Worm (Caenorhabditis elegans) whole organism, young adult: ENCODE data around the gene T22B3.3.

ENCODE experiments used
- B0035.1 ChIP-seq: sonication (generic microtip); optimal IDR thresholded peaks from 2 replicates; lab custom pipeline; 2016; ENCODE audit warnings: missing genetic modification characterization, mild to moderate bottlenecking, missing compliant biosample characterization, missing genotype, missing genetic modification reagents
- C17E4.6 ChIP-seq: fragments of 200-800 bp; sonication (Bioruptor generic); IDR thresholded peaks from 2 replicates; pipeline ENCODE4 v1.3.6; 2022; ENCODE audit warnings: missing genetic modification reagents, missing genetic modification characterization, missing compliant biosample characterization
- F23B12.7 ChIP-seq: sonication (generic microtip); optimal IDR thresholded peaks from 2 replicates; lab custom pipeline; 2017; ENCODE audit warnings: missing genetic modification characterization, mild to moderate bottlenecking, missing compliant biosample characterization, antibody characterized with exemption, moderate library complexity; ENCODE audit not compliant: insufficient read depth
- F49E8.2 ChIP-seq: sonication (generic microtip); optimal IDR thresholded peaks from 3 replicates; lab custom pipeline; 2017; ENCODE audit warnings: missing genetic modification characterization, mild to moderate bottlenecking, missing compliant biosample characterization, antibody characterized with exemption, moderate library complexity; ENCODE audit not compliant: insufficient read depth
- F55B11.4 ChIP-seq: sonication (generic microtip); optimal IDR thresholded peaks from 2 replicates; lab custom pipeline; 2016; ENCODE audit warnings: missing compliant biosample characterization, missing genetic modification characterization, borderline replicate concordance; ENCODE audit not compliant: insufficient read depth
- T07F8.4 ChIP-seq: sonication (generic microtip); optimal IDR thresholded peaks from 2 replicates; lab custom pipeline; 2016; ENCODE audit warnings: mild to moderate bottlenecking, missing genetic modification characterization, moderate library complexity, missing compliant biosample characterization
- Y56A3A.18 ChIP-seq: fragments of 200-800 bp; sonication (Bioruptor generic); IDR thresholded peaks from 2 replicates; pipeline ENCODE4 v1.3.6; 2022; ENCODE audit warnings: missing genetic modification reagents, missing genetic modification characterization, missing compliant biosample characterization
- Y67H2A.10 ChIP-seq: fragments of 200-800 bp; sonication (Bioruptor generic); conservative IDR thresholded peaks from 2 replicates; pipeline ENCODE4 v1.3.6; 2022; ENCODE audit warnings: missing genetic modification reagents, missing genetic modification characterization, missing compliant biosample characterization
- Y79H2A.3 ChIP-seq: fragments of 200-800 bp; sonication (Bioruptor generic); conservative IDR thresholded peaks from 2 replicates; pipeline ENCODE4 v1.3.6; 2022; ENCODE audit warnings: missing genetic modification reagents, missing genetic modification characterization, missing compliant biosample characterization
- attf-5 ChIP-seq: fragments of 200-800 bp; sonication (Bioruptor generic); optimal IDR thresholded peaks from 2 replicates; lab custom pipeline; 2018; ENCODE audit warnings: mild to moderate bottlenecking, missing genetic modification characterization, missing compliant biosample characterization
- attf-6 ChIP-seq: fragments of 200-800 bp; sonication (Bioruptor generic); IDR thresholded peaks from 2 replicates; pipeline ENCODE4 v1.3.6; 2022; ENCODE audit warnings: missing genetic modification reagents, missing genetic modification characterization, missing compliant biosample characterization
- cebp-1 ChIP-seq, 2 experiments: fragments of 200-800 bp in 1 of 2; sonication (Bioruptor generic) in 1 of 2; sonication (generic microtip) in 1 of 2; IDR thresholded peaks in 1 of 2; optimal IDR thresholded peaks in 1 of 2; 2 replicates each; pipeline versions ENCODE4 v1.3.6 to Lab custom; 2017 to 2022; ENCODE audit warnings: missing compliant biosample characterization in 2 of 2, missing genetic modification characterization in 2 of 2, mild to moderate bottlenecking in 1 of 2, missing genetic modification reagents in 1 of 2, moderate library complexity in 1 of 2
- dpff-1 ChIP-seq: sonication (generic microtip); optimal IDR thresholded peaks from 2 replicates; lab custom pipeline; 2017; ENCODE audit warnings: mild to moderate bottlenecking, missing genetic modification characterization, missing compliant biosample characterization
- efl-1 ChIP-seq: fragments of 150-350 bp; optimal IDR thresholded peaks from 2 replicates; lab custom pipeline; 2014; ENCODE audit warnings: missing biosample characterization, missing genetic modification reagents, missing genetic modification characterization
- egl-18 ChIP-seq: fragments of 200-800 bp; sonication (Bioruptor generic); IDR thresholded peaks from 2 replicates; pipeline ENCODE4 v1.3.6; 2022; ENCODE audit warnings: missing genetic modification reagents, missing genetic modification characterization, missing compliant biosample characterization
- hlh-26 ChIP-seq: fragments of 200-800 bp; sonication (Bioruptor generic); conservative IDR thresholded peaks from 2 replicates; pipeline ENCODE4 v1.3.6; 2022; ENCODE audit warnings: missing genetic modification reagents, missing genetic modification characterization, missing compliant biosample characterization
- hmg-20 ChIP-seq: fragments of 200-800 bp; sonication (Bioruptor generic); IDR thresholded peaks from 2 replicates; pipeline ENCODE4 v1.3.6; 2022; ENCODE audit warnings: missing genetic modification reagents, missing genetic modification characterization, missing compliant biosample characterization
- hsf-1 ChIP-seq: fragments of 200-800 bp; sonication (Bioruptor generic); IDR thresholded peaks from 2 replicates; pipeline ENCODE4 v1.3.6; 2022; ENCODE audit warnings: missing genetic modification reagents, missing genetic modification characterization, missing compliant biosample characterization
- lin-35 ChIP-seq, 3 experiments: fragments of 150-350 bp in 2 of 3; sonication (generic microtip) in 1 of 3; optimal IDR thresholded peaks; 2 replicates each; lab custom pipeline; 2014 to 2018; ENCODE audit warnings: missing biosample characterization in 3 of 3, missing genetic modification characterization in 3 of 3, missing genetic modification reagents in 3 of 3
- lin-40 ChIP-seq: sonication (generic microtip); optimal IDR thresholded peaks from 2 replicates; lab custom pipeline; 2016; ENCODE audit warnings: missing genetic modification characterization, mild to moderate bottlenecking, missing compliant biosample characterization, missing genotype, missing genetic modification reagents
- mel-28 ChIP-seq: sonication (generic microtip); optimal IDR thresholded peaks from 2 replicates; lab custom pipeline; 2016; ENCODE audit warnings: borderline replicate concordance, mild to moderate bottlenecking, missing genetic modification characterization, missing compliant biosample characterization
- nfya-2 ChIP-seq: fragments of 200-800 bp; sonication (Bioruptor generic); IDR thresholded peaks from 2 replicates; pipeline ENCODE4 v1.3.6; 2022; ENCODE audit warnings: missing genetic modification reagents, missing genetic modification characterization, missing compliant biosample characterization
- nhr-80 ChIP-seq: sonication (generic microtip); optimal IDR thresholded peaks from 2 replicates; lab custom pipeline; 2016; ENCODE audit warnings: missing genetic modification characterization, missing compliant biosample characterization
- pbrm-1 ChIP-seq: fragments of 200-800 bp; sonication (Bioruptor generic); IDR thresholded peaks from 2 replicates; pipeline ENCODE4 v1.3.6; 2022; ENCODE audit warnings: missing genetic modification reagents, missing genetic modification characterization, missing compliant biosample characterization
- rec-8 ChIP-seq, 2 experiments: sonication (generic microtip); optimal IDR thresholded peaks; 2 replicates each; lab custom pipeline; 2016; ENCODE audit warnings: mild to moderate bottlenecking in 2 of 2, missing genetic modification characterization in 2 of 2, missing genetic modification reagents in 2 of 2, missing genotype in 2 of 2, missing biosample characterization in 1 of 2, missing compliant biosample characterization in 1 of 2, moderate library complexity in 1 of 2
- repo-1 ChIP-seq: sonication (generic microtip); optimal IDR thresholded peaks from 2 replicates; lab custom pipeline; 2017; ENCODE audit warnings: mild to moderate bottlenecking, missing genetic modification characterization, missing compliant biosample characterization
- snpc-1.1 ChIP-seq: sonication (generic microtip); optimal IDR thresholded peaks from 2 replicates; lab custom pipeline; 2017; ENCODE audit warnings: missing genetic modification characterization, mild to moderate bottlenecking, missing compliant biosample characterization, antibody characterized with exemption, moderate library complexity, missing genotype, missing genetic modification reagents; ENCODE audit not compliant: insufficient read depth
- snpc-1.3 ChIP-seq: sonication (generic microtip); optimal IDR thresholded peaks from 2 replicates; lab custom pipeline; 2017; ENCODE audit warnings: missing genetic modification characterization, mild to moderate bottlenecking, missing compliant biosample characterization, antibody characterized with exemption, moderate library complexity, missing genotype, missing genetic modification reagents; ENCODE audit not compliant: insufficient read depth
- snpc-3.4 ChIP-seq: sonication (generic microtip); optimal IDR thresholded peaks from 2 replicates; lab custom pipeline; 2017; ENCODE audit warnings: missing genetic modification characterization, mild to moderate bottlenecking, missing compliant biosample characterization, antibody characterized with exemption, moderate library complexity, missing genotype, missing genetic modification reagents
- snpc-4 ChIP-seq, 5 experiments: fragments of 150-350 bp in 1 of 5; sonication (generic microtip) in 4 of 5; optimal IDR thresholded peaks; 2 replicates each; lab custom pipeline; 2014 to 2018; ENCODE audit warnings: missing genetic modification characterization in 5 of 5, missing biosample characterization in 3 of 5, antibody characterized with exemption in 2 of 5, mild to moderate bottlenecking in 2 of 5, missing compliant biosample characterization in 2 of 5, missing genotype in 2 of 5, moderate library complexity in 2 of 5, missing genetic modification reagents in 1 of 5
- somi-1 ChIP-seq: fragments of 200-800 bp; sonication (Bioruptor generic); optimal IDR thresholded peaks from 2 replicates; lab custom pipeline; 2018; ENCODE audit warnings: mild to moderate bottlenecking, missing genetic modification characterization, missing compliant biosample characterization
- tlf-1 ChIP-seq: fragments of 200-800 bp; sonication (Bioruptor generic); optimal IDR thresholded peaks from 2 replicates; lab custom pipeline; 2018; ENCODE audit warnings: mild to moderate bottlenecking, missing genetic modification characterization, missing compliant biosample characterization
- xnd-1 ChIP-seq: sonication (generic microtip); optimal IDR thresholded peaks from 2 replicates; lab custom pipeline; 2016; ENCODE audit warnings: missing genotype, missing genetic modification reagents, missing genetic modification characterization, missing compliant biosample characterization
- zim-3 ChIP-seq: sonication (generic microtip); optimal IDR thresholded peaks from 2 replicates; lab custom pipeline; 2017; ENCODE audit warnings: mild to moderate bottlenecking, missing genetic modification characterization, moderate library complexity, missing compliant biosample characterization
- ztf-25 ChIP-seq: fragments of 200-800 bp; sonication (Bioruptor generic); IDR thresholded peaks from 2 replicates; pipeline ENCODE4 v1.3.6; 2022; ENCODE audit warnings: missing genetic modification reagents, missing genetic modification characterization, missing compliant biosample characterization
- ztf-26 ChIP-seq: sonication (generic microtip); optimal IDR thresholded peaks from 2 replicates; lab custom pipeline; 2017; ENCODE audit warnings: missing genetic modification characterization, missing compliant biosample characterization
- ztf-28 ChIP-seq: fragments of 200-800 bp; sonication (Bioruptor generic); IDR thresholded peaks from 2 replicates; pipeline ENCODE4 v1.3.6; 2022; ENCODE audit warnings: missing genetic modification reagents, missing genetic modification characterization, missing compliant biosample characterization

The T22B3.3 gene

DNA sequence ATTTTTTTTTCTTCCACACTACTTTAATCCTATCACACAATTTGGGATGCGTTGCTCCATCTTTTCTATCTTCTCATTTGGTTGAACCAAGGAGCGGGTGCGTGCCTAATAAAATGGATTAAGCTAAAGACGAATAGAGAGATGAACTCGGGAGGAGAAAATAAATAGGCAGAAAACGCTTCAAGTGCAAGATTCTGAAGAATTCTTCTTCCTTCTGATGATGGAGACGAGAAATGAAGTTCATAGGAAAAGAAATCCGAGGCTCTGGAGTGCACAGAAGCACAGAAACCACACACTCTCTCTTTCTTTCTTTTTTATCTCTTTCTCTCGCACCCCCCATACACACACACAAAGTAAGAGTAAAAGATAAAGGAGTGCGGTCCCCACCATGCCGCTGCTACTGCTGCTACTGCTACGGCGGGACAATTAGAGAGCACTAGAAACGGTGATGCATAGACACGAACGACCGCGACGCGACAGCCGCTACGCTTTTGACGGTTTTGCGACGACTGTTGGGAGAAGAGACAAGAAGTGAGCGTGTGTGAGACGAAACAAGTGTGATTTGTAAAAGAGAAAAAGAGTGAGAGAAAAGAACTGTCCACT is 11.4 kb downstream of the T22B3.3 start (continued):
- TF ChIP-seq ztf-26, result peak; percentile 55

DNA sequence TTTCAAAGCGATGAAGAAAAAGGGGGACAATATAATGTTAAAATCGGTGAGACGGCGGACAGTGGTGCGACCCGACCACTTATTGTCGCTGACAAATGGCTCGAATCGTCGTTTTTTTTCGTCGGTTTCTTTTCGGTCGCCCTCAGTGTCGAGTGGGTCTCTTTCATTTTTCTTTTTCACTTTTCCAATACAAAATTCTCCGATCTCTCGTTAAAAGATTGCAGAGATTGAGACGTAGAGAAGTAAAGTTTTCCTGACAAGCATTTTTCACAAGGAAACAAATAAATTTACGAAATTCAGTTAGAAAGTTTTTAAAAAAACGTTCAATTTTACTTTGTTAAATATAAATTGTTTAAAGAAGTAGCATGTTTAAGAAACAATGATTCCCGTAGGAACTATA is 12.1 kb downstream of the T22B3.3 start:
- TF ChIP-seq lin-40 (tag; lab: Kevin White, UChicago) (no peak), tlf-1 (GFP tag; lab: Kevin White, UChicago) (no peak), T07F8.4 (tag; lab: Kevin White, UChicago) (no peak), dpff-1 (tag; lab: Kevin White, UChicago) (no peak), snpc-4 (GFP tag; optimal IDR thresholded peaks at IDR 0.05; lab: Kevin White, UChicago) (no peak), snpc-4 (tag; optimal IDR thresholded peaks at IDR 0.05; lab: Kevin White, UChicago) (peak in 1 of 4 experiments; percentile 25), xnd-1 (tag; lab: Kevin White, UChicago) (no peak), pbrm-1 (GFP tag; lab: Robert Waterston, UW) (no peak), F55B11.4 (tag; lab: Kevin White, UChicago) (no peak), egl-18 (GFP tag; lab: Robert Waterston, UW) (no peak), zim-3 (tag; lab: Kevin White, UChicago) (no peak), hlh-26 (GFP tag; lab: Robert Waterston, UW) (no peak), Y67H2A.10 (GFP tag; lab: Robert Waterston, UW) (no peak), mel-28 (tag; lab: Kevin White, UChicago) (no peak), nhr-80 (tag; lab: Kevin White, UChicago) (peak; percentile 12), efl-1 (GFP tag; lab: Kevin White, UChicago) (no peak), snpc-1.3 (tag; lab: Kevin White, UChicago) (no peak), cebp-1 (GFP tag; IDR thresholded peaks at IDR 0.05; lab: Robert Waterston, UW) (no peak), cebp-1 (tag; optimal IDR thresholded peaks at IDR 0.05; lab: Kevin White, UChicago) (peak; percentile 22), ztf-25 (GFP tag; lab: Robert Waterston, UW) (no peak)

DNA sequence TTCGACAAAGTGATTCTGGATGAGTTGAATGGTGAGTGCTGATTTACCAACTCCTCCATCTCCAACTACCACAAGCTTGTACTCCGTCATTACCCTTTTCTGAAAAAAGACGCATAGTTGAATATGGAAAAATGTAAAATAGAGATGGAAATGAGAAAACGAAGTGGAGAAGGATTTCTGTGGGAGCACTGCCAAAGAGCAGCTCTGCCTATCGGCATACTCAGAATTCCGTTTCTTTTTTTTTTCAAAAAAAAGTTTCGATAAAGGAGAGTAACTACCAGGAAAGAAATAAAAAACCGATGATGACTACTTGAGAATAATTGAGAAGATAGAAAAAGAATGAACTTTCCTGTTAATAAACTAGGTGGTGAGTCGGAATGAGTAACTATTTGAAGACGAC is 12.6 kb downstream of the T22B3.3 start, which contains the start of gene let-60:
let-60 (minus strand) TSS at position 101 of the 400 bp plus-strand sequence.
- TF ChIP-seq F49E8.2 (tag; lab: Kevin White, UChicago), result no peak
- TF ChIP-seq tlf-1 (GFP tag; lab: Kevin White, UChicago), result no peak

DNA sequence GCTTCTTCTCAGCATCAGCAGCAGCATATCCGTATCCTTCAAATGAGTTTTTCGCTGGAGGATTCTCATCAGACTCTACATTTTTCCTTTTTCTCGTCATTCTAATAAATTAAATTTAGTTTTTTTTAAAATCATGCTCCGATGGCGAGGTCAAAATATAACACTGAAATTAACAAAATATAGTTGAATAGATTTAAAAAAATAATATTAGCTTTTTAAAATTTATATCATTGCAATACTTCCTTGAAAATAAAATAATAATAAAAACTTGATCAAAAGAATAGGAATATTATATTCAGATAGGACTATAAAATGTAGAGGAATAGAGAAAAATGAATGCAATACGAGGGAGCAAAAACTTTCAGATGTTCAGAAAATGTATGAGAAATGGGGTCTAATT is 15.6 kb downstream of the T22B3.3 start, which contains the start of gene ZK792.5:
ZK792.5 (minus strand) TSS at position 101 of the 400 bp plus-strand sequence.
- TF ChIP-seq hlh-26 (GFP tag; lab: Robert Waterston, UW) (no peak), rec-8 (tag; optimal IDR thresholded peaks at IDR 0.05; lab: Kevin White, UChicago) (no peak), F23B12.7 (tag; lab: Kevin White, UChicago) (no peak), snpc-4 (GFP tag; optimal IDR thresholded peaks at IDR 0.05; lab: Kevin White, UChicago) (no peak), snpc-4 (tag; optimal IDR thresholded peaks at IDR 0.05; lab: Kevin White, UChicago) (no peak), B0035.1 (no peak), Y79H2A.3 (GFP tag; lab: Robert Waterston, UW) (no peak), attf-6 (0 out of 2 replicates have a peak, but pooled peaks have one; percentile 1)

DNA sequence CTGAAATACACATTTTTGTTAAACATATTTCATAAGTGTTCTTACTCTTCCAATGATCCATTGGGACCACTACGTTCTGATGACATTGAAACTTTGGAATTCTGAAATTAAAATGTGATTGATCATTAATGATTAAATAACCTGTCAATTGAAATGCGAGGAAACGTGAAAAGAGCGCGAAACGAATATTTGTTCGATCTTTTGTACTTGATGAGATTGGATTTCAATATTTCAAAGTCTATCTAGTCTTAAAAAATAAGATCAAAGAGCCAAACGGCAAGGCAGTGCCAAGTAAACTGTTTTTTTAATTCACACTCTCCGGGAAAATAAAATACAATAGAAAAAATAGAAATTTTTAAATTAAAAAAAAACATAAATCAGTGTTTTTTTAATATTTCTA is 21.7 kb downstream of the T22B3.3 start, which contains the start of gene ZK792.4:
ZK792.4 (minus strand) TSS at position 101 of the 400 bp plus-strand sequence.
- no peak for TF ChIP-seq hsf-1 (GFP tag; lab: Robert Waterston, UW)
- TF ChIP-seq C17E4.6 (GFP tag; lab: Robert Waterston, UW), result no peak
- no peak for TF ChIP-seq nfya-2 (GFP tag; lab: Robert Waterston, UW)
- no peak for TF ChIP-seq somi-1 (GFP tag; lab: Kevin White, UChicago)
- no peak for TF ChIP-seq lin-35 (GFP tag; optimal IDR thresholded peaks at IDR 0.05; lab: Kevin White, UChicago)
- no peak for TF ChIP-seq snpc-3.4 (tag; lab: Kevin White, UChicago)
- no peak for TF ChIP-seq cebp-1 (GFP tag; IDR thresholded peaks at IDR 0.05; lab: Robert Waterston, UW)
- no peak for TF ChIP-seq cebp-1 (tag; optimal IDR thresholded peaks at IDR 0.05; lab: Kevin White, UChicago)
- TF ChIP-seq attf-5 (GFP tag; lab: Kevin White, UChicago), result no peak
- no peak for TF ChIP-seq snpc-1.1 (tag; lab: Kevin White, UChicago)
- no peak for TF ChIP-seq Y56A3A.18 (GFP tag; lab: Robert Waterston, UW)
- TF ChIP-seq repo-1 (tag; lab: Kevin White, UChicago), result no peak
- no peak for TF ChIP-seq ztf-28
- TF ChIP-seq hmg-20, result no peak
